Worm (Caenorhabditis elegans): ENCODE measurements around the gene ZK632.14.

ce11 chrIII:9827163-9827951 is 14.1 kb downstream of the ZK632.14 start, which contains the start of the genes ZK632.10 and ZK632.11:
- TF ChIP-seq nhr-12 (tag; optimal IDR thresholded peaks at IDR 0.05), result no peak
- no peak for TF ChIP-seq sem-2 (GFP tag; optimal IDR thresholded peaks at IDR 0.05)
- peak; percentile 4 for TF ChIP-seq mep-1 (tag; optimal IDR thresholded peaks at IDR 0.05)

All from whole organism, mixed stage, embryonic.